Worm (Caenorhabditis elegans) whole organism, L2 larva: Measurements from ENCODE around the gene C06E4.6.
A peak's percentile ranks its signal among the peaks of the same experiment; 100 is the strongest.

Experiments
- C34F6.9 ChIP-seq: fragments of 150-350 bp; optimal IDR thresholded peaks from 2 replicates; lab custom pipeline; 2014; ENCODE audit warnings: missing biosample characterization, missing genetic modification characterization
- F13H6.1 ChIP-seq: sonication (generic microtip); optimal IDR thresholded peaks from 2 replicates; lab custom pipeline; 2016; ENCODE audit warnings: missing genetic modification characterization, missing compliant biosample characterization
- Y55F3AM.14 ChIP-seq: fragments of 200-800 bp; sonication (Bioruptor generic); optimal IDR thresholded peaks from 2 replicates; lab custom pipeline; 2018; ENCODE audit warnings: mild to moderate bottlenecking, missing genetic modification characterization, missing compliant biosample characterization
- ZK546.5 ChIP-seq: sonication (generic microtip); optimal IDR thresholded peaks from 2 replicates; lab custom pipeline; 2017; ENCODE audit warnings: missing biosample characterization, missing genetic modification characterization
- alr-1 ChIP-seq: fragments of 150-350 bp; optimal IDR thresholded peaks from 2 replicates; lab custom pipeline; 2014; ENCODE audit warnings: missing biosample characterization, missing genetic modification characterization
- aly-2 ChIP-seq: fragments of 150-350 bp; optimal IDR thresholded peaks from 2 replicates; lab custom pipeline; 2014; ENCODE audit warnings: missing biosample characterization, missing genetic modification characterization
- ama-1 ChIP-seq: fragments of 150-350 bp; optimal IDR thresholded peaks from 2 replicates; lab custom pipeline; 2018; ENCODE audit warnings: inconsistent platforms
- blmp-1 ChIP-seq: sonication (generic microtip); optimal IDR thresholded peaks from 2 replicates; lab custom pipeline; 2017; ENCODE audit warnings: missing genetic modification characterization, mild to moderate bottlenecking, missing compliant biosample characterization, antibody characterized with exemption, moderate library complexity; ENCODE audit not compliant: insufficient read depth
- ceh-16 ChIP-seq: fragments of 150-350 bp; optimal IDR thresholded peaks from 2 replicates; lab custom pipeline; 2014; ENCODE audit warnings: missing biosample characterization, missing genetic modification characterization
- crh-2 ChIP-seq: sonication (generic microtip); optimal IDR thresholded peaks from 2 replicates; lab custom pipeline; 2017; ENCODE audit warnings: missing biosample characterization, missing genetic modification characterization
- dmd-4 ChIP-seq: sonication (generic microtip); optimal IDR thresholded peaks from 2 replicates; lab custom pipeline; 2017; ENCODE audit warnings: missing biosample characterization, missing genetic modification characterization
- egl-27 ChIP-seq: sonication (generic microtip); optimal IDR thresholded peaks from 3 replicates; lab custom pipeline; 2017; ENCODE audit warnings: missing biosample characterization, missing genetic modification reagents, missing genetic modification characterization
- elt-1 ChIP-seq: fragments of 150-350 bp; optimal IDR thresholded peaks from 2 replicates; lab custom pipeline; 2014; ENCODE audit warnings: missing biosample characterization, missing genetic modification characterization
- elt-3 ChIP-seq: sonication (generic microtip); optimal IDR thresholded peaks from 2 replicates; lab custom pipeline; 2017; ENCODE audit warnings: missing biosample characterization, missing genetic modification characterization
- fos-1 ChIP-seq: fragments of 150-350 bp; optimal IDR thresholded peaks from 2 replicates; lab custom pipeline; 2014; ENCODE audit warnings: missing biosample characterization, missing genetic modification characterization
- gmeb-1 ChIP-seq: fragments of 150-350 bp; optimal IDR thresholded peaks from 2 replicates; lab custom pipeline; 2014; ENCODE audit warnings: missing biosample characterization, missing genetic modification characterization
- lin-11 ChIP-seq: fragments of 150-350 bp; sonication (generic microtip); optimal IDR thresholded peaks from 2 replicates; lab custom pipeline; 2014; ENCODE audit warnings: missing biosample characterization, missing genetic modification characterization, inconsistent platforms, mixed read lengths
- lin-13 ChIP-seq: fragments of 150-350 bp; optimal IDR thresholded peaks from 2 replicates; lab custom pipeline; 2014; ENCODE audit warnings: missing biosample characterization, missing genetic modification reagents, missing genetic modification characterization
- lsy-2 ChIP-seq, 2 experiments: fragments of 150-350 bp in 1 of 2; sonication (generic microtip) in 1 of 2; optimal IDR thresholded peaks; 2 replicates each; lab custom pipeline; 2014 to 2017; ENCODE audit warnings: missing biosample characterization in 2 of 2, missing genetic modification characterization in 2 of 2
- mab-5 ChIP-seq: fragments of 150-350 bp; optimal IDR thresholded peaks from 2 replicates; lab custom pipeline; 2014; ENCODE audit warnings: missing biosample characterization, missing genetic modification characterization
- mbf-1 ChIP-seq: sonication (generic microtip); optimal IDR thresholded peaks from 2 replicates; lab custom pipeline; 2017; ENCODE audit warnings: missing biosample characterization, missing genetic modification characterization
- nhr-10 ChIP-seq: sonication (generic microtip); optimal IDR thresholded peaks from 2 replicates; lab custom pipeline; 2017; ENCODE audit warnings: missing biosample characterization, missing genetic modification characterization
- nhr-11 ChIP-seq: fragments of 150-350 bp; optimal IDR thresholded peaks from 2 replicates; lab custom pipeline; 2014; ENCODE audit warnings: missing biosample characterization, missing genetic modification characterization
- nhr-129 ChIP-seq: fragments of 150-350 bp; optimal IDR thresholded peaks from 2 replicates; lab custom pipeline; 2014; ENCODE audit warnings: missing biosample characterization, missing genetic modification characterization
- nhr-21 ChIP-seq: fragments of 150-350 bp; optimal IDR thresholded peaks from 2 replicates; lab custom pipeline; 2014; ENCODE audit warnings: missing biosample characterization, missing genetic modification characterization
- nhr-25 ChIP-seq: fragments of 150-350 bp; sonication (generic microtip); optimal IDR thresholded peaks from 3 replicates; lab custom pipeline; 2014; ENCODE audit warnings: missing biosample characterization, missing genetic modification characterization
- nhr-6 ChIP-seq: fragments of 150-350 bp; optimal IDR thresholded peaks from 2 replicates; lab custom pipeline; 2014; ENCODE audit warnings: missing biosample characterization, missing genetic modification characterization
- nhr-77 ChIP-seq: fragments of 150-350 bp; optimal IDR thresholded peaks from 2 replicates; lab custom pipeline; 2014; ENCODE audit warnings: missing biosample characterization, missing genetic modification characterization
- peb-1 ChIP-seq: fragments of 150-350 bp; optimal IDR thresholded peaks from 2 replicates; lab custom pipeline; 2014; ENCODE audit warnings: missing biosample characterization, missing genetic modification characterization
- sem-4 ChIP-seq: fragments of 150-350 bp; optimal IDR thresholded peaks from 2 replicates; lab custom pipeline; 2014; ENCODE audit warnings: missing biosample characterization, missing genetic modification reagents, missing genetic modification characterization
- skn-1 ChIP-seq: sonication (generic microtip); optimal IDR thresholded peaks from 2 replicates; lab custom pipeline; 2017; ENCODE audit warnings: missing biosample characterization, missing genetic modification characterization
- sma-3 ChIP-seq: sonication (generic microtip); optimal IDR thresholded peaks from 2 replicates; lab custom pipeline; 2016; ENCODE audit warnings: missing genetic modification reagents, missing genetic modification characterization, missing compliant biosample characterization
- unc-39 ChIP-seq: fragments of 150-350 bp; optimal IDR thresholded peaks from 2 replicates; lab custom pipeline; 2014; ENCODE audit warnings: missing biosample characterization, missing genetic modification characterization
- unc-55 ChIP-seq: fragments of 150-350 bp; sonication (generic microtip); optimal IDR thresholded peaks from 3 replicates; lab custom pipeline; 2014; ENCODE audit warnings: missing biosample characterization, missing genetic modification reagents, missing genetic modification characterization
- unc-62 ChIP-seq: fragments of 150-350 bp; optimal IDR thresholded peaks from 2 replicates; lab custom pipeline; 2014; ENCODE audit warnings: missing biosample characterization, missing genetic modification reagents, missing genetic modification characterization
- ztf-1 ChIP-seq: fragments of 200-800 bp; sonication (Bioruptor generic); conservative IDR thresholded peaks from 2 replicates; pipeline ENCODE4 v1.3.6; 2022; ENCODE audit warnings: missing genetic modification characterization, missing compliant biosample characterization
- ztf-11 ChIP-seq: sonication (generic microtip); optimal IDR thresholded peaks from 2 replicates; lab custom pipeline; 2017; ENCODE audit warnings: missing biosample characterization, missing genetic modification characterization
- ztf-4 ChIP-seq: fragments of 150-350 bp; optimal IDR thresholded peaks from 2 replicates; lab custom pipeline; 2014; ENCODE audit warnings: missing biosample characterization, missing genetic modification characterization

Gene C06E4.6

DNA sequence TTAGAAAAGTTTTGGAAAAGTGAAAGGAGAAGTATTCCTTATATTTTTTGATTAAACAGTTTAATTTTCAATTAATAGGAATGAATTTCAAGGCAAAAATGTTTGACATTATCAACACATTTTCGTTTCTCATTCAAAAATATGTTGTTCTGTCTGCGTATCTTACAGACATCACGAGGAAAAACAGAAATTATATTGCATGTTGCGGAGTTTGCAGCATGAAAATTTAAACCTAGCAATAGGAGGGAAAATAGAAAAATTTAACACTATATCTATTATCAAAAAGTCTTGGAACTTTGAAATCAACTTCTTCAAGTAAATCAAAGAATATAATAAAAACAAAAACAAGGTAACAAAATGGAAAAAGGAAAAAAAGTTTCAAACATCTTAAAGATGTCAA lies 33.0 kb upstream of the C06E4.6 start:
- no peak for TF ChIP-seq ama-1 (lab: Kevin White, UChicago)
- TF ChIP-seq lin-11, result no peak
- TF ChIP-seq dmd-4, result no peak
- TF ChIP-seq nhr-11 (tag; lab: Kevin White, UChicago), result no peak
- TF ChIP-seq lsy-2 (tag; optimal IDR thresholded peaks at IDR 0.05; lab: Kevin White, UChicago), result no peak
- TF ChIP-seq fos-1, result peak; percentile 19
- no peak for TF ChIP-seq peb-1 (tag; lab: Kevin White, UChicago)
- no peak for TF ChIP-seq mbf-1
- TF ChIP-seq nhr-21 (tag; lab: Kevin White, UChicago), result no peak
- TF ChIP-seq aly-2, result no peak
- peak; percentile 19 for TF ChIP-seq unc-55 (GFP tag; lab: Kevin White, UChicago)
- TF ChIP-seq ztf-4, result no peak
- TF ChIP-seq nhr-129 (tag; lab: Kevin White, UChicago), result peak; percentile 14
- TF ChIP-seq crh-2 (tag; lab: Kevin White, UChicago), result peak; percentile 10
- peak; percentile 8 for TF ChIP-seq gmeb-1 (tag; lab: Kevin White, UChicago)
- TF ChIP-seq C34F6.9, result peak; percentile 0

DNA sequence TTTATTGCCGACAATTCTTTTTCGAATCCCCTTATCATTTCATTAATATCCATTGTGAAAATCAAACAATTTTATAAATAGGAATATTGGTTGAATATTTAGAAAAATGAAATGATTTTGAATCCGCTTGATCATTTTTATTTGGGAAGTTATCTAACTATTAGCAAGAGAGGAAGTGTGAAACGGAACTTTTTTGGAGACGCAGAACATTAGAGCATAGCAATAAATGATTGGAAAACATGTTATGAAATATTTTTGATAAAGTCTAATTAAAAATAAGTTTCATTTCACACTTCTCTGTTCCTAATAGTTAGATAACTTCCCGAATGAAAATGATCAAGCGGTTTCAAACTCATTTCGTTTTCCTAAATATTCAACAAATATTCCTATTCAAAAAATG lies 29.4 kb upstream of the C06E4.6 start, which contains the start of gene F42C5.3:
Gene F42C5.3, minus strand, starts transcription at position 101 of the 400 bp plus-strand sequence.
- TF ChIP-seq elt-3 (tag; lab: Kevin White, UChicago), result no peak
- TF ChIP-seq mab-5, result no peak
- no peak for TF ChIP-seq nhr-77
- no peak for TF ChIP-seq elt-1
- no peak for TF ChIP-seq mbf-1
- TF ChIP-seq ZK546.5 (tag; lab: Kevin White, UChicago), result no peak
- TF ChIP-seq lin-13 (GFP tag; lab: Kevin White, UChicago), result no peak
- no peak for TF ChIP-seq ztf-11 (tag; lab: Kevin White, UChicago)
- TF ChIP-seq F13H6.1 (tag; lab: Kevin White, UChicago), result no peak
- TF ChIP-seq ztf-1 (GFP tag; lab: Robert Waterston, UW), result no peak
- no peak for TF ChIP-seq egl-27 (tag; lab: Kevin White, UChicago)
- TF ChIP-seq sem-4, result no peak
- TF ChIP-seq skn-1 (tag; lab: Kevin White, UChicago), result no peak
- no peak for TF ChIP-seq alr-1 (tag; lab: Kevin White, UChicago)
- TF ChIP-seq nhr-10 (tag; lab: Kevin White, UChicago), result no peak
- TF ChIP-seq, all 48 proteins: peak for 0

DNA sequence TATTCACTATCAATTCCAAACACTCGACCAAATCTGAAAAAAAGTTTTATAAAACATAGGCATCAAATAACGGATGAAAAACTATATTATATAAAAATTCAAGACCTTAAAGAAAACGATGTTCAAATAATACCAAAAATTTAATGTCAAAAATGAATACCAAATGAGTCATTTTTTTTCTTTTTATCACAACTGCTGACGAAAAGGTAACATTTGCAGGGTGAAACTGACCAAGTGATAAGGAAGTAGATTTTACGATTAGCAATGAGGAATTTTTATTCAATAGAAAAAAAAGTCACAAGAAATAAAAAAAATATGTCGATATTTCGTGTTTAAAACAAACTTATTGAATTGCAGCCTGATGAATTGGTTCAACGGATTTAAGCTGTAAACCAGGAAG lies 27.7 kb upstream of the C06E4.6 start, which contains the start of gene C06E4.8:
Gene C06E4.8, minus strand, starts transcription at position 37 of the 400 bp plus-strand sequence.
- TF ChIP-seq fos-1 (peak; percentile 66), ceh-16 (tag; lab: Kevin White, UChicago) (no peak)

DNA sequence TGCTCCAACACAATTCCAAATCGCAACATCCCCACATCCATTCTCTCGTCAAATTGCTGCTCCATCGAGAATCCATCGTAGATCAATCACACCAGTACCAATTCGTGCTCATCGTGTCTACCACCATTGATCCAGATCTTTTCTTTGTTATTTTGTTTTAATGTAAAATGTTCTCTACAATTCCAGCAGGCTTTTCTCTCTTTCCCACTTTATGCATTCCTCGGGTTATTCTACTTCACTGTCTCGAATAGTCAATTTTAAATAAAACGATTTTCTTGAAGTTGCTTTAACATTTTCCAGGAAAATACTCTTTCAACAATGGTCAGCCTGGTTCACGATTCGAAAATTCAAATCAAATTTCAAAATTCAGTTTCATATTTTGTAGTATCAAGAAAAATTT lies 24.9 kb upstream of the C06E4.6 start, which contains the start of gene C06E4.1:
Gene C06E4.1, plus strand, starts transcription at position 301 of the 400 bp plus-strand sequence.
- TF ChIP-seq nhr-25 (tag; lab: Kevin White, UChicago) (no peak), nhr-10 (tag; lab: Kevin White, UChicago) (no peak), ama-1 (lab: Kevin White, UChicago) (no peak), unc-62 (no peak), sma-3 (GFP tag; lab: Kevin White, UChicago) (no peak), skn-1 (tag; lab: Kevin White, UChicago) (no peak), blmp-1 (tag; lab: Kevin White, UChicago) (no peak), elt-3 (tag; lab: Kevin White, UChicago) (no peak), ceh-16 (tag; lab: Kevin White, UChicago) (no peak), Y55F3AM.14 (no peak), C34F6.9 (no peak), ztf-11 (tag; lab: Kevin White, UChicago) (no peak), gmeb-1 (tag; lab: Kevin White, UChicago) (no peak), nhr-11 (tag; lab: Kevin White, UChicago) (no peak), mab-5 (no peak), unc-39 (tag; lab: Kevin White, UChicago) (no peak), nhr-6 (tag; lab: Kevin White, UChicago) (no peak), lsy-2 (tag; optimal IDR thresholded peaks at IDR 0.05; lab: Kevin White, UChicago) (no peak), nhr-77 (no peak)
- TF ChIP-seq, all 48 proteins: peak for 0
